Worm (Caenorhabditis elegans): ENCODE results near the gene F45H10.5.

DNA sequence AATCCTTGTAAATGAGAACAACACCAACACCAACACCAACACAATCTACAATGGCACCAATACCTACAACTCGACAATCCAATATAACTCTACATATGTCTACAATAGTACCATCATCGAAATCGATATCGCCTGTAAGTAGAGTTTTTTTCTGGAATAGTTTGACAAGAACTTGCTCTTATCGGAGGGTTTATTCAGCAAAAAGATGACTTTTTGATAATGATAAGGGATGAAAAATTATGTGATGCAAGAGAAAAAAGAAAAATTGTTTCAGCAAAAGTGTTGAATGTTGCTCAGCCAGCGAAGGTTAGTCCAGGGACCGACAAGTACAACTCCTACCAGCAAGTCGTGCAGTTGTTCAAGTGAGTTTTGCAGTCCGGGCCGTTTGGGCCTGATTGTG lies 6.9 kb downstream of the F45H10.5 start:
- no peak for TF ChIP-seq unc-62 (GFP tag; optimal IDR thresholded peaks at IDR 0.05)
- no peak for TF ChIP-seq nhr-12 (tag; optimal IDR thresholded peaks at IDR 0.05)
- TF ChIP-seq sptf-1 (tag; optimal IDR thresholded peaks at IDR 0.05): no peak
- no peak for TF ChIP-seq ztf-11 (tag; optimal IDR thresholded peaks at IDR 0.05)
- no peak for TF ChIP-seq lin-13 (tag; optimal IDR thresholded peaks at IDR 0.05)
- TF ChIP-seq nhr-2 (tag; optimal IDR thresholded peaks at IDR 0.05): no peak
- TF ChIP-seq nhr-28 (tag; optimal IDR thresholded peaks at IDR 0.05): no peak
- TF ChIP-seq pha-4 (tag; optimal IDR thresholded peaks at IDR 0.05): no peak
- no peak for TF ChIP-seq snpc-4 (tag; optimal IDR thresholded peaks at IDR 0.05)
- TF ChIP-seq ham-2 (GFP tag; optimal IDR thresholded peaks at IDR 0.05): no peak
- TF ChIP-seq ceh-83 (GFP tag; optimal IDR thresholded peaks at IDR 0.05): no peak
- no peak for TF ChIP-seq unc-39 (tag; optimal IDR thresholded peaks at IDR 0.05)
- TF ChIP-seq unc-120 (tag; optimal IDR thresholded peaks at IDR 0.05; ENCODE audit: poor library complexity, severe bottlenecking): no peak
